Fruit fly (Drosophila melanogaster): ENCODE measurements around the gene yata.

- TF ChIP-seq Myc (optimal IDR thresholded peaks at IDR 0.05) (no peak), psq (optimal IDR thresholded peaks at IDR 0.05) (no peak), Sin3A (optimal IDR thresholded peaks at IDR 0.05) (no peak), h (optimal IDR thresholded peaks at IDR 0.05) (no peak)
These were observed 45.3 kb downstream of the yata start, which contains the start of gene sro for dm6 chr3R:29794161-29794882.
